Worm (Caenorhabditis elegans) whole organism, early embryonic: ENCODE data around the gene lap-1.

ENCODE experiments used
- B0310.2 ChIP-seq: sonication (generic microtip); optimal IDR thresholded peaks from 2 replicates; lab custom pipeline; 2016; ENCODE audit warnings: mild to moderate bottlenecking, missing genetic modification characterization, missing compliant biosample characterization
- aly-1 ChIP-seq: sonication (generic microtip); optimal IDR thresholded peaks from 2 replicates; lab custom pipeline; 2016; ENCODE audit warnings: missing genetic modification characterization, missing compliant biosample characterization
- ama-1 ChIP-seq: fragments of 150-350 bp; optimal IDR thresholded peaks from 2 replicates; lab custom pipeline; 2014
- ceh-36 ChIP-seq: sonication (generic microtip); optimal IDR thresholded peaks from 2 replicates; lab custom pipeline; 2016; ENCODE audit warnings: missing genetic modification characterization, inconsistent platforms, missing compliant biosample characterization
- flt-1 ChIP-seq: fragments of 200-800 bp; sonication (Bioruptor generic); IDR thresholded peaks from 2 replicates; pipeline ENCODE4 v1.3.6; 2022; ENCODE audit warnings: missing genetic modification characterization, missing compliant biosample characterization
- hmbx-1 ChIP-seq: sonication (generic microtip); optimal IDR thresholded peaks from 2 replicates; lab custom pipeline; 2016; ENCODE audit warnings: mild to moderate bottlenecking, missing genetic modification characterization, missing compliant biosample characterization
- hmg-4 ChIP-seq: fragments of 200-800 bp; sonication (Bioruptor generic); optimal IDR thresholded peaks from 2 replicates; lab custom pipeline; 2018; ENCODE audit warnings: mild to moderate bottlenecking, missing genetic modification characterization, missing compliant biosample characterization
- hnd-1 ChIP-seq: sonication (generic microtip); optimal IDR thresholded peaks from 2 replicates; lab custom pipeline; 2016; ENCODE audit warnings: missing genetic modification characterization, missing compliant biosample characterization
- pes-1 ChIP-seq: fragments of 200-800 bp; sonication (Bioruptor generic); IDR thresholded peaks from 2 replicates; pipeline ENCODE4 v1.3.6; 2022; ENCODE audit warnings: missing genetic modification reagents, missing genetic modification characterization, missing compliant biosample characterization
- sea-1 ChIP-seq: fragments of 200-800 bp; sonication (Bioruptor generic); conservative IDR thresholded peaks from 2 replicates; pipeline ENCODE4 v1.3.6; 2022; ENCODE audit warnings: missing genetic modification characterization, missing compliant biosample characterization
- tbx-11 ChIP-seq: fragments of 200-800 bp; sonication (Bioruptor generic); IDR thresholded peaks from 2 replicates; pipeline ENCODE4 v1.3.6; 2022; ENCODE audit warnings: missing genetic modification characterization, missing compliant biosample characterization
- tra-4 ChIP-seq: sonication (generic microtip); optimal IDR thresholded peaks from 2 replicates; lab custom pipeline; 2017; ENCODE audit warnings: missing genetic modification characterization, missing compliant biosample characterization

DNA sequence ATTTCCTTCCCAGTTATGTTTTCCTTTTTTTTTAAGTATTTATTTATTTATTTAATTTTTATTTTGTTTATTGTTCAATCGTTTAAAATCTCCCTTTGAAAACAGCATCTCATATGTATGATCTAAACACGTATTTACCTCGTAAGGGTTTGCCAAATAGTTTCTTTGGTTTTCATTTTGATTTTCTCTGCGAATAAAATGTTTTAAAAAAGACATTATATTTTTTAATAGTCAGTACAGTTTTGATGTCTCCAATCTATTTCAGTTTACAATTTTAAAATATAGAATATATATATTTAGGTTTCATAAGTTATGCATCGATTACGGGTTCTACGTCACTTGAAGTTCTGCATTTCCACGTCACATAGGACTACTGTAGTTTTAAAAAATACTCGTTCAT lies 21.1 kb downstream of the lap-1 start, which contains the start of gene R05D3.12:
- no peak for TF ChIP-seq hmg-4 (GFP tag; lab: Kevin White, UChicago)
- no peak for TF ChIP-seq aly-1 (tag; lab: Kevin White, UChicago)
- TF ChIP-seq ama-1 (lab: Kevin White, UChicago), result no peak
- no peak for TF ChIP-seq ceh-36 (tag; lab: Kevin White, UChicago)
- no peak for TF ChIP-seq flt-1 (GFP tag; lab: Robert Waterston, UW)
- no peak for TF ChIP-seq tbx-11 (GFP tag; lab: Robert Waterston, UW)
- TF ChIP-seq tra-4, result no peak
- TF ChIP-seq sea-1 (GFP tag; lab: Robert Waterston, UW), result no peak
- TF ChIP-seq B0310.2 (tag; lab: Kevin White, UChicago), result no peak
- TF ChIP-seq pes-1, result no peak
- no peak for TF ChIP-seq hnd-1 (tag; lab: Kevin White, UChicago)
- TF ChIP-seq hmbx-1, result no peak
